Fruit fly (Drosophila melanogaster): Measurements from ENCODE around the gene Hsp22.

DNA sequence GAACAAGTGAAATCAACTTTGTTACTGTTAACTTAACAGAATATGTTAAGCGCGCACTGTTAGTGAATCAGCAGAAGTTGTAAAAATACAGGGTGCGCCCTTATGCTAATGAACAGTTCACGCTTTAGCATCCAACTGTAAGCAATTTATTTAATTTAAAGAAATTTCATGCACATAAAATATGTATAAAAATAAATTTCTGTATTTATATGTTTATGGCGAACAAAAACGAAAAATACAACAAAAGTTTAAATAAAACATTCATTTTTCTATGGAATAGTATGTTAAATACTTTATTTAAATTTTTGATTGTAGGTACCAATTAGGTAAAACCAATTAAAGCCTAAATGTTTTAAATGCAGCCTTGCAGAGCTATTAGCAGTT lies 51.8 kb downstream of the Hsp22 start:
- no peak for TF ChIP-seq lola (GFP tag; optimal IDR thresholded peaks at IDR 0.05)
- no peak for TF ChIP-seq Abd-B (GFP tag; optimal IDR thresholded peaks at IDR 0.05)
- no peak for TF ChIP-seq CG32264 (GFP tag; optimal IDR thresholded peaks at IDR 0.05)
- no peak for TF ChIP-seq h (GFP tag; optimal IDR thresholded peaks at IDR 0.05)
- no peak for TF ChIP-seq Rel (GFP tag; optimal IDR thresholded peaks at IDR 0.05)
- no peak for TF ChIP-seq Rel (tag; optimal IDR thresholded peaks at IDR 0.05)
- TF ChIP-seq pan (optimal IDR thresholded peaks at IDR 0.05): no peak
- no peak for TF ChIP-seq Hr78 (GFP tag; optimal IDR thresholded peaks at IDR 0.05)
- TF ChIP-seq Dif (GFP tag; optimal IDR thresholded peaks at IDR 0.05; ENCODE audit: partially characterized antibody): no peak
- TF ChIP-seq psq (GFP tag; optimal IDR thresholded peaks at IDR 0.05): no peak
- TF ChIP-seq Mio (GFP tag; optimal IDR thresholded peaks at IDR 0.05): no peak

Measured in whole organism, wandering third instar larva.